Worm (Caenorhabditis elegans) whole organism, midembryonic: Measurements from ENCODE around the gene C34F6.5.

ENCODE experiments used
- T22C8.4 ChIP-seq: fragments of 200-800 bp; sonication (Bioruptor generic); IDR thresholded peaks from 2 replicates; pipeline ENCODE4 v1.3.6; 2022; ENCODE audit warnings: missing genetic modification characterization, missing compliant biosample characterization
- flt-1 ChIP-seq: fragments of 200-800 bp; sonication (Bioruptor generic); IDR thresholded peaks from 2 replicates; pipeline ENCODE4 v1.3.6; 2022; ENCODE audit warnings: missing genetic modification characterization, missing compliant biosample characterization
- klf-2 ChIP-seq: fragments of 200-800 bp; sonication (Bioruptor generic); conservative IDR thresholded peaks from 2 replicates; pipeline ENCODE4 v1.3.6; 2022; ENCODE audit warnings: missing genetic modification reagents, missing genetic modification characterization, missing compliant biosample characterization
- med-1 ChIP-seq: sonication (generic microtip); optimal IDR thresholded peaks from 2 replicates; lab custom pipeline; 2017; ENCODE audit warnings: missing genetic modification characterization, mild to moderate bottlenecking, missing compliant biosample characterization, antibody characterized with exemption, missing genetic modification reagents; ENCODE audit not compliant: insufficient read depth
- ref-1 ChIP-seq: fragments of 200-800 bp; sonication (Bioruptor generic); conservative IDR thresholded peaks from 2 replicates; pipeline ENCODE4 v1.3.6; 2022; ENCODE audit warnings: missing genetic modification reagents, missing genetic modification characterization, missing compliant biosample characterization
- tab-1 ChIP-seq: fragments of 200-800 bp; sonication (Bioruptor generic); IDR thresholded peaks from 2 replicates; pipeline ENCODE4 v1.3.6; 2022; ENCODE audit warnings: missing genetic modification characterization, missing compliant biosample characterization
- ztf-23 ChIP-seq: fragments of 200-800 bp; sonication (Bioruptor generic); IDR thresholded peaks from 2 replicates; pipeline ENCODE4 v1.3.6; 2022; ENCODE audit warnings: missing genetic modification reagents, missing genetic modification characterization, missing compliant biosample characterization
- ztf-29 ChIP-seq: fragments of 200-800 bp; sonication (Bioruptor generic); IDR thresholded peaks from 2 replicates; pipeline ENCODE4 v1.3.6; 2022; ENCODE audit warnings: missing genetic modification reagents, missing genetic modification characterization, missing compliant biosample characterization

- TF ChIP-seq flt-1 (GFP tag; lab: Robert Waterston, UW), result no peak
- TF ChIP-seq ztf-23 (GFP tag; lab: Robert Waterston, UW), result no peak
- TF ChIP-seq T22C8.4 (GFP tag; lab: Robert Waterston, UW), result no peak
- TF ChIP-seq ref-1 (GFP tag; lab: Robert Waterston, UW), result no peak
- TF ChIP-seq ztf-29 (GFP tag; lab: Robert Waterston, UW), result no peak
- TF ChIP-seq med-1 (GFP tag; lab: Kevin White, UChicago), result no peak
- TF ChIP-seq klf-2 (GFP tag; lab: Robert Waterston, UW), result no peak
- TF ChIP-seq tab-1 (GFP tag; lab: Robert Waterston, UW), result no peak
Observed at ce11 chrX:11208788-11209187, at the start of gene C34F6.5.
